Worm (Caenorhabditis elegans): Measurements from ENCODE around the gene M01F1.9.

ce11 chrIII:3504239-3504638 is 5.4 kb upstream of the M01F1.9 start:
- TF ChIP-seq ztf-11 (tag; optimal IDR thresholded peaks at IDR 0.05) (no peak), elt-3 (tag; optimal IDR thresholded peaks at IDR 0.05) (no peak), unc-62 (GFP tag; optimal IDR thresholded peaks at IDR 0.05) (no peak), mab-5 (tag; optimal IDR thresholded peaks at IDR 0.05) (no peak), hlh-1 (tag; optimal IDR thresholded peaks at IDR 0.05) (no peak), mep-1 (tag; optimal IDR thresholded peaks at IDR 0.05) (no peak), ham-2 (GFP tag; optimal IDR thresholded peaks at IDR 0.05) (no peak), lin-13 (tag; optimal IDR thresholded peaks at IDR 0.05) (no peak)

Measured in whole organism, mixed stage, embryonic.